Fruit fly (Drosophila melanogaster) whole organism, wandering third instar larva: ENCODE data around the gene wake.

ENCODE experiments used
- Abd-B ChIP-seq: fragments of >200 bp; optimal IDR thresholded peaks from 2 replicates; lab custom pipeline; 2017; ENCODE audit warnings: missing biosample characterization, missing genetic modification characterization
- CG32264 ChIP-seq: fragments of 200-800 bp; sonication (Bioruptor generic); optimal IDR thresholded peaks from 2 replicates; lab custom pipeline; 2016; ENCODE audit warnings: missing biosample characterization, missing genetic modification characterization
- CG9705 ChIP-seq: fragments of 200-800 bp; sonication (Bioruptor generic); optimal IDR thresholded peaks from 2 replicates; lab custom pipeline; 2018; ENCODE audit warnings: missing biosample characterization, mild to moderate bottlenecking, missing genetic modification characterization
- Dfd ChIP-seq: fragments of >200 bp; optimal IDR thresholded peaks from 2 replicates; lab custom pipeline; 2017; ENCODE audit warnings: missing biosample characterization, missing genetic modification characterization
- Dif ChIP-seq: fragments of 200-275, 200-300 bp; sonication (Bioruptor generic); optimal IDR thresholded peaks from 2 replicates; lab custom pipeline; 2018; ENCODE audit warnings: missing biosample characterization, missing genetic modification characterization; ENCODE audit not compliant: partially characterized antibody
- GATAd ChIP-seq: sonication (Bioruptor generic); optimal IDR thresholded peaks from 2 replicates; lab custom pipeline; 2016; ENCODE audit warnings: missing biosample characterization, missing genetic modification characterization
- HLH106 ChIP-seq: fragments of 200-800 bp; optimal IDR thresholded peaks from 3 replicates; lab custom pipeline; 2019; ENCODE audit warnings: missing biosample characterization, mild to moderate bottlenecking, missing genetic modification characterization, moderate library complexity
- Hnf4 ChIP-seq: fragments of 200-800 bp; sonication (Bioruptor generic); optimal IDR thresholded peaks from 2 replicates; lab custom pipeline; 2016; ENCODE audit warnings: missing biosample characterization, mild to moderate bottlenecking, missing genetic modification characterization
- Hr78 ChIP-seq: fragments of >200 bp; optimal IDR thresholded peaks from 2 replicates; lab custom pipeline; 2017; ENCODE audit warnings: missing biosample characterization, missing genetic modification characterization
- Hr83 ChIP-seq: fragments of 200-300 bp; sonication (Bioruptor generic); optimal IDR thresholded peaks from 2 replicates; lab custom pipeline; 2016; ENCODE audit warnings: missing biosample characterization, mild to moderate bottlenecking, missing genetic modification characterization, moderate library complexity; ENCODE audit not compliant: poor library complexity, severe bottlenecking
- Jra ChIP-seq: sonication (Bioruptor generic); optimal IDR thresholded peaks from 2 replicates; lab custom pipeline; 2016; ENCODE audit warnings: missing biosample characterization, missing genetic modification characterization
- Mio ChIP-seq: sonication (Bioruptor generic); optimal IDR thresholded peaks from 2 replicates; lab custom pipeline; 2016; ENCODE audit warnings: missing biosample characterization, missing genetic modification characterization
- Myc ChIP-seq: fragments of >200 bp; optimal IDR thresholded peaks from 2 replicates; lab custom pipeline; 2017
- OdsH ChIP-seq: fragments of 200-800 bp; sonication (Bioruptor generic); optimal IDR thresholded peaks from 2 replicates; lab custom pipeline; 2016; ENCODE audit warnings: missing biosample characterization, mild to moderate bottlenecking, missing genetic modification characterization
- Rel ChIP-seq, 2 experiments: fragments of 200-800 bp; sonication (Bioruptor generic) in 1 of 2; optimal IDR thresholded peaks; 2 replicates in 1 of 2; 3 replicates in 1 of 2; lab custom pipeline; 2016 to 2019; ENCODE audit warnings: mild to moderate bottlenecking in 2 of 2, missing biosample characterization in 2 of 2, missing genetic modification characterization in 2 of 2, moderate library complexity in 1 of 2
- Vsx2 ChIP-seq: fragments of 200-300, 225-300 bp; sonication (Bioruptor generic); optimal IDR thresholded peaks from 2 replicates; lab custom pipeline; 2018; ENCODE audit warnings: missing biosample characterization, missing genetic modification characterization; ENCODE audit not compliant: partially characterized antibody
- br ChIP-seq: fragments of 200-800 bp; sonication (Bioruptor generic); optimal IDR thresholded peaks from 2 replicates; lab custom pipeline; 2016; ENCODE audit warnings: missing biosample characterization, missing genetic modification characterization
- brk ChIP-seq: fragments of 200-800 bp; sonication (Bioruptor generic); optimal IDR thresholded peaks from 2 replicates; lab custom pipeline; 2016; ENCODE audit warnings: missing biosample characterization, mild to moderate bottlenecking, missing genetic modification characterization
- dl ChIP-seq, 2 experiments: fragments of 175-275, 200-275 bp in 1 of 2; fragments of 200-275 bp in 1 of 2; sonication (Bioruptor generic); optimal IDR thresholded peaks; lab custom pipeline; 2018; ENCODE audit warnings: mild to moderate bottlenecking in 2 of 2, missing biosample characterization in 2 of 2, missing genetic modification characterization in 2 of 2, moderate library complexity in 2 of 2; ENCODE audit not compliant: partially characterized antibody in 2 of 2, insufficient read depth in 1 of 2
- dmrt93B ChIP-seq: fragments of 200-800 bp; sonication (Bioruptor generic); optimal IDR thresholded peaks from 2 replicates; lab custom pipeline; 2018; ENCODE audit warnings: missing biosample characterization, mild to moderate bottlenecking, missing genetic modification characterization
- dsf ChIP-seq: sonication (Bioruptor generic); optimal IDR thresholded peaks from 2 replicates; lab custom pipeline; 2016; ENCODE audit warnings: missing biosample characterization, missing genetic modification characterization, borderline replicate concordance
- ey ChIP-seq: fragments of 200-800 bp; sonication (Bioruptor generic); optimal IDR thresholded peaks from 2 replicates; lab custom pipeline; 2016; ENCODE audit warnings: missing biosample characterization, missing genetic modification characterization
- foxo ChIP-seq, 2 experiments: fragments of 200-800 bp; sonication (Bioruptor generic); optimal IDR thresholded peaks; 2 replicates in 1 of 2; 3 replicates in 1 of 2; lab custom pipeline; 2016 to 2017; ENCODE audit warnings: missing biosample characterization in 2 of 2, missing genetic modification characterization in 2 of 2
- fru ChIP-seq: fragments of 200-800 bp; sonication (Bioruptor generic); optimal IDR thresholded peaks from 3 replicates; lab custom pipeline; 2016; ENCODE audit warnings: missing biosample characterization, mild to moderate bottlenecking, missing genetic modification characterization
- h ChIP-seq: fragments of 200-800 bp; sonication (Bioruptor generic); optimal IDR thresholded peaks from 3 replicates; lab custom pipeline; 2016; ENCODE audit warnings: missing biosample characterization, mild to moderate bottlenecking, missing genetic modification characterization
- jim ChIP-seq: fragments of 175-275, 200-325 bp; sonication (Bioruptor generic); optimal IDR thresholded peaks from 2 replicates; lab custom pipeline; 2016; ENCODE audit warnings: missing biosample characterization, mild to moderate bottlenecking, missing genetic modification characterization
- lola ChIP-seq: fragments of >200 bp; optimal IDR thresholded peaks from 2 replicates; lab custom pipeline; 2017; ENCODE audit warnings: missing biosample characterization, missing genetic modification characterization
- rgr ChIP-seq: fragments of 200-800 bp; sonication (Bioruptor generic); optimal IDR thresholded peaks from 3 replicates; lab custom pipeline; 2016; ENCODE audit warnings: missing biosample characterization, mild to moderate bottlenecking, missing genetic modification characterization
- sage ChIP-seq: fragments of 200-800 bp; sonication (Bioruptor generic); optimal IDR thresholded peaks from 2 replicates; lab custom pipeline; 2016; ENCODE audit warnings: missing biosample characterization, mild to moderate bottlenecking, missing genetic modification characterization
- sv ChIP-seq: fragments of 200-800 bp; sonication (Bioruptor generic); optimal IDR thresholded peaks from 3 replicates; lab custom pipeline; 2016; ENCODE audit warnings: missing biosample characterization, missing genetic modification characterization
- tai ChIP-seq: sonication (Bioruptor generic); optimal IDR thresholded peaks from 2 replicates; lab custom pipeline; 2016; ENCODE audit warnings: missing biosample characterization, missing genetic modification characterization
- usp ChIP-seq: fragments of >200 bp; optimal IDR thresholded peaks from 2 replicates; lab custom pipeline; 2017; ENCODE audit warnings: missing biosample characterization, missing genetic modification characterization

Gene wake

DNA sequence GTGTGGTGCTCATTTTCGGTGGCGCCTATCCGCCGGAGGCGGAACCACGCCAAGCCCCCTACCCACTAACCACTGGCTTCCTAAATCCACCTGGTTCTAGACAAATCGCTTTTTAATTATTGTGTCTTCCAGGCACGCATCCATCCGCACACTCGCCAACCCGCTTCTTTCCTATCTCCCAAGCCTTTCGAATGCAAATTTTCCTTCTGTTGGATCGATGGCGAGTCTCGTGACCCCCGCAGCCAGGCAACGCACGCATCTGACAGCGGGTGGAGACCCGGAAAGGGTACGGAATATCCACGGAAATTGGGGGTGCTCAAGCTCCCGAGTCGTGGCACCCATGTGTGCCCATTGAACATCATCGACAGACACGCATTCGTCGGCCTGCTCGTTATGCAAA is 67.6 kb downstream of the wake start, which contains the start of gene CG13842:
Gene CG13842, minus strand, starts transcription at position 101 of the 400 bp plus-strand sequence.
- TF ChIP-seq rgr (GFP tag; lab: Kevin White, UChicago) (no peak), Abd-B (GFP tag; lab: Kevin White, UChicago) (no peak), lola (GFP tag; lab: Kevin White, UChicago) (no peak), Dfd (GFP tag; lab: Kevin White, UChicago) (no peak), brk (GFP tag; lab: Kevin White, UChicago) (no peak), foxo (GFP tag; optimal IDR thresholded peaks at IDR 0.05; lab: Kevin White, UChicago) (no peak), h (GFP tag; lab: Kevin White, UChicago) (no peak), Dif (GFP tag; lab: Kevin White, UChicago) (no peak), dmrt93B (GFP tag; lab: Kevin White, UChicago) (no peak), Vsx2 (GFP tag; lab: Kevin White, UChicago) (no peak), Jra (GFP tag; lab: Kevin White, UChicago) (no peak), Rel (GFP tag; optimal IDR thresholded peaks at IDR 0.05; lab: Kevin White, UChicago) (no peak), Rel (tag; optimal IDR thresholded peaks at IDR 0.05; lab: Kevin White, UChicago) (no peak), sage (GFP tag; lab: Kevin White, UChicago) (no peak), GATAd (GFP tag; lab: Kevin White, UChicago) (no peak), Hr83 (GFP tag; lab: Kevin White, UChicago) (no peak), tai (GFP tag; lab: Kevin White, UChicago) (no peak)

DNA sequence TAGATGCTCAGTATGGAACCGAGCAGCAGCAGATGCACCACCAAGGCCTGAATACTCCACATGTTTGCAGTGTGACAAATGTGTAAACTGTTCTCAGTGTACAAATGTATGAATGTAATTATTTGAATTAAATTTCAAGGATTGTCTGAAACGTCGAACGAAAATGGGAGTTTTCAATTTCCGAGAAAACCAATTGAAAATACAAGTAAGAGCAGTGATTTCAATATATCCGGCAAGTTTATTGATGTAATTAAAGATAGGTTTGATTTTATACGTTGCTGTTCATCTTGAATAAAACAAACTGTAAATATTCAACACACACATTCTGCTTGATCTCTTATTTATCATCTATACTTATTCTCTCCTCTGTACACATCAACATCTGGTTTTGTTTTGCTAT is 71.1 kb downstream of the wake start, which contains the start of gene CG4907:
Gene CG4907, minus strand, starts transcription at position 101 of the 400 bp plus-strand sequence.
- TF ChIP-seq ey (GFP tag; lab: Kevin White, UChicago) (no peak), dmrt93B (GFP tag; lab: Kevin White, UChicago) (no peak), jim (GFP tag; lab: Kevin White, UChicago) (no peak), usp (GFP tag; lab: Kevin White, UChicago) (no peak), Vsx2 (GFP tag; lab: Kevin White, UChicago) (no peak), fru (GFP tag; lab: Kevin White, UChicago) (no peak), Myc (lab: Kevin White, UChicago) (no peak), CG9705 (GFP tag; lab: Kevin White, UChicago) (no peak), GATAd (GFP tag; lab: Kevin White, UChicago) (no peak), dl (GFP tag; optimal IDR thresholded peaks at IDR 0.05; lab: Kevin White, UChicago; ENCODE audit: insufficient read depth in 1 of 2, partially characterized antibody in 2 of 2) (no peak), foxo (GFP tag; optimal IDR thresholded peaks at IDR 0.05; lab: Kevin White, UChicago) (no peak), lola (GFP tag; lab: Kevin White, UChicago) (no peak), CG32264 (no peak), Dif (GFP tag; lab: Kevin White, UChicago) (no peak), br (no peak), Hnf4 (no peak), OdsH (GFP tag; lab: Kevin White, UChicago) (no peak), dsf (GFP tag; lab: Kevin White, UChicago) (no peak)
- TF ChIP-seq, all 38 proteins: peak for 0

DNA sequence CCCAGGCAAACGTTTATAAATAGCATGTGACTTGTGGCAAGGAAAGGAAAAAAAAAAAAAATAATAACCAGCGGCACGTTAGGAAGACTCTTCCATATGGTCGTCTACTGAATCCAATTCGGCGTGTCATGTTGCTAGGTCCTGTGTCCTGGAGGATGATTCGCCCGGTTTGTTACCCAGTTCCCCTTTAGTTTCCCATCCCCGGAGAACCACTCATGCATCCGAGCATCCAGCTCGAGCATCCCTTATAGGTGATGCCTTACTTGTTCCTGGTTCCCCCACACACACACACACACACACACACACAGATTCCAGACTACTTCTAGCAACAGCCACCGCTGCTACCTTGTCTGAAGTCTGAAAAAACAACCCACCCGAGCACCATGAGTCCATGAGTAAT is 78.3 kb downstream of the wake start:
- no peak for TF ChIP-seq OdsH (GFP tag; lab: Kevin White, UChicago)
- TF ChIP-seq Hr83 (GFP tag; lab: Kevin White, UChicago): no peak
- no peak for TF ChIP-seq HLH106 (tag; lab: Kevin White, UChicago)
- TF ChIP-seq dmrt93B (GFP tag; lab: Kevin White, UChicago): no peak
- no peak for TF ChIP-seq Rel (GFP tag; optimal IDR thresholded peaks at IDR 0.05; lab: Kevin White, UChicago)
- no peak for TF ChIP-seq Rel (tag; optimal IDR thresholded peaks at IDR 0.05; lab: Kevin White, UChicago)
- TF ChIP-seq foxo (GFP tag; optimal IDR thresholded peaks at IDR 0.05; lab: Kevin White, UChicago): no peak
- no peak for TF ChIP-seq Dif (GFP tag; lab: Kevin White, UChicago)
- no peak for TF ChIP-seq h (GFP tag; lab: Kevin White, UChicago)
- TF ChIP-seq Hr78 (GFP tag; lab: Kevin White, UChicago): no peak
- no peak for TF ChIP-seq CG9705 (GFP tag; lab: Kevin White, UChicago)
- no peak for TF ChIP-seq ey (GFP tag; lab: Kevin White, UChicago)
- no peak for TF ChIP-seq brk (GFP tag; lab: Kevin White, UChicago)
- TF ChIP-seq sv: no peak
- TF ChIP-seq Abd-B (GFP tag; lab: Kevin White, UChicago): no peak
- TF ChIP-seq GATAd (GFP tag; lab: Kevin White, UChicago): no peak
- no peak for TF ChIP-seq fru (GFP tag; lab: Kevin White, UChicago)
- TF ChIP-seq Mio: no peak
